Worm (Caenorhabditis elegans): ENCODE measurements around the gene acbp-3.

ce11 chrX:10890456-10890855 is 12.6 kb upstream of the acbp-3 start, which contains the start of gene F47B10.5:
- TF ChIP-seq nhr-21 (tag; optimal IDR thresholded peaks at IDR 0.05) = no peak
- TF ChIP-seq ama-1 (optimal IDR thresholded peaks at IDR 0.05) = no peak
- no peak for TF ChIP-seq nhr-237 (tag; optimal IDR thresholded peaks at IDR 0.05)
- no peak for TF ChIP-seq nhr-23 (tag; optimal IDR thresholded peaks at IDR 0.05)
- TF ChIP-seq ztf-4 (tag; optimal IDR thresholded peaks at IDR 0.05) = no peak
- no peak for TF ChIP-seq ceh-16 (tag; optimal IDR thresholded peaks at IDR 0.05)

Data from whole organism, L2 larva.